Fruit fly (Drosophila melanogaster) whole organism, embryonic: ENCODE data around the gene CG14567.

Source experiments
- Asciz ChIP-seq: fragments of 200-800 bp; sonication (Bioruptor generic); optimal IDR thresholded peaks from 2 replicates; lab custom pipeline; 2017; ENCODE audit warnings: missing biosample characterization, mild to moderate bottlenecking, missing genetic modification characterization, missing genetic modification reagents
- B-H1 ChIP-seq: fragments of 200-800 bp; sonication (Bioruptor generic); IDR thresholded peaks from 3 replicates; pipeline ENCODE4 v1.3.6; 2022; ENCODE audit warnings: missing biosample characterization, missing genetic modification characterization
- Bdp1 ChIP-seq: fragments of 200-800 bp; sonication (Bioruptor generic); optimal IDR thresholded peaks from 3 replicates; lab custom pipeline; 2016; ENCODE audit warnings: missing biosample characterization, missing genetic modification characterization
- BtbVII ChIP-seq: fragments of 200-800 bp; sonication (Bioruptor generic); optimal IDR thresholded peaks from 3 replicates; lab custom pipeline; 2017; ENCODE audit warnings: missing biosample characterization, mild to moderate bottlenecking, missing genetic modification characterization
- CG10209 ChIP-seq: fragments of 200-800 bp; sonication (Bioruptor generic); optimal IDR thresholded peaks from 3 replicates; lab custom pipeline; 2017; ENCODE audit warnings: missing biosample characterization, mild to moderate bottlenecking, missing genetic modification characterization, missing genetic modification reagents
- CG1024 ChIP-seq: fragments of 200-800 bp; sonication (Bioruptor generic); IDR thresholded peaks from 2 replicates; pipeline ENCODE4 v1.3.6; 2022; ENCODE audit warnings: missing biosample characterization, missing genetic modification characterization
- CG10462 ChIP-seq: fragments of 200-800 bp; sonication (Bioruptor generic); optimal IDR thresholded peaks from 2 replicates; lab custom pipeline; 2016; ENCODE audit warnings: missing biosample characterization, missing genetic modification characterization
- CG11085 ChIP-seq: fragments of 200-800 bp; sonication (Bioruptor generic); IDR thresholded peaks from 2 replicates; pipeline ENCODE4 v1.3.6; 2022; ENCODE audit warnings: missing biosample characterization, missing genetic modification characterization
- CG1233 ChIP-seq: fragments of 200-800 bp; sonication (Bioruptor generic); optimal IDR thresholded peaks from 4 replicates; lab custom pipeline; 2018; ENCODE audit warnings: missing biosample characterization, mild to moderate bottlenecking, missing genetic modification characterization
- CG12744 ChIP-seq: fragments of 200-800 bp; sonication (Bioruptor generic); optimal IDR thresholded peaks from 2 replicates; lab custom pipeline; 2016; ENCODE audit warnings: missing biosample characterization, missing genetic modification characterization
- CG14710 ChIP-seq: fragments of 200-800 bp; sonication (Bioruptor generic); optimal IDR thresholded peaks from 3 replicates; lab custom pipeline; 2019; ENCODE audit warnings: missing biosample characterization, mild to moderate bottlenecking, missing genetic modification characterization, moderate library complexity
- CG2116 ChIP-seq: fragments of 200-800 bp; sonication (Bioruptor generic); optimal IDR thresholded peaks from 3 replicates; lab custom pipeline; 2018; ENCODE audit warnings: missing biosample characterization, mild to moderate bottlenecking, missing genetic modification characterization
- CG2202 ChIP-seq: fragments of 200-800 bp; sonication (Bioruptor generic); optimal IDR thresholded peaks from 2 replicates; lab custom pipeline; 2018; ENCODE audit warnings: missing biosample characterization, mild to moderate bottlenecking, missing genetic modification characterization
- CG31365 ChIP-seq: fragments of 200-800 bp; sonication (Bioruptor generic); optimal IDR thresholded peaks from 2 replicates; lab custom pipeline; 2018; ENCODE audit warnings: missing biosample characterization, mild to moderate bottlenecking, missing genetic modification characterization
- CG4854 ChIP-seq: fragments of 200-800 bp; sonication (Bioruptor generic); optimal IDR thresholded peaks from 2 replicates; lab custom pipeline; 2016; ENCODE audit warnings: missing biosample characterization, missing genetic modification characterization, inconsistent platforms
- CG7786 ChIP-seq: fragments of 200-800 bp; sonication (Bioruptor generic); optimal IDR thresholded peaks from 2 replicates; lab custom pipeline; 2016; ENCODE audit warnings: missing biosample characterization, missing genetic modification characterization
- CG7839 ChIP-seq: fragments of 200-800 bp; sonication (Bioruptor generic); optimal IDR thresholded peaks from 3 replicates; lab custom pipeline; 2018; ENCODE audit warnings: missing biosample characterization, mild to moderate bottlenecking, missing genetic modification characterization, moderate library complexity
- CG8281 ChIP-seq: fragments of 200-800 bp; sonication (Bioruptor generic); optimal IDR thresholded peaks from 2 replicates; lab custom pipeline; 2018; ENCODE audit warnings: missing biosample characterization, mild to moderate bottlenecking, missing genetic modification characterization, moderate library complexity
- CG8359 ChIP-seq: fragments of 200-800 bp; sonication (Bioruptor generic); optimal IDR thresholded peaks from 2 replicates; lab custom pipeline; 2017; ENCODE audit warnings: missing biosample characterization, mild to moderate bottlenecking, missing genetic modification characterization, borderline replicate concordance
- CG8765 ChIP-seq: fragments of 200-800 bp; sonication (Bioruptor generic); IDR thresholded peaks from 2 replicates; pipeline ENCODE4 v1.3.6; 2022; ENCODE audit warnings: missing biosample characterization, missing genetic modification characterization
- CG9215 ChIP-seq: fragments of 200-800 bp; sonication (Bioruptor generic); IDR thresholded peaks from 2 replicates; pipeline ENCODE4 v1.3.6; 2022; ENCODE audit warnings: missing biosample characterization, missing genetic modification characterization
- CG9727 ChIP-seq: fragments of 200-800 bp; sonication (Bioruptor generic); optimal IDR thresholded peaks from 3 replicates; lab custom pipeline; 2017; ENCODE audit warnings: missing biosample characterization, mild to moderate bottlenecking, missing genetic modification characterization
- CG9932 ChIP-seq: fragments of 200-800 bp; sonication (Bioruptor generic); IDR thresholded peaks from 2 replicates; pipeline ENCODE4 v1.3.6; 2022; ENCODE audit warnings: missing biosample characterization, missing genetic modification characterization
- CoRest ChIP-seq: fragments of 200-800 bp; sonication (Bioruptor generic); optimal IDR thresholded peaks from 3 replicates; lab custom pipeline; 2018; ENCODE audit warnings: missing biosample characterization, mild to moderate bottlenecking, missing genetic modification characterization, moderate library complexity
- D ChIP-seq, 2 experiments: fragments of 200-800 bp in 1 of 2; fragments of >200 bp in 1 of 2; sonication (Bioruptor generic) in 1 of 2; optimal IDR thresholded peaks; 2 replicates in 1 of 2; 3 replicates in 1 of 2; lab custom pipeline; 2017; ENCODE audit warnings: mild to moderate bottlenecking in 1 of 2, missing biosample characterization in 1 of 2, missing genetic modification characterization in 1 of 2, missing genetic modification reagents in 1 of 2
- Dad ChIP-seq: fragments of 200-800 bp; sonication (Bioruptor generic); optimal IDR thresholded peaks from 3 replicates; lab custom pipeline; 2016; ENCODE audit warnings: missing biosample characterization, missing genetic modification characterization
- HLH54F ChIP-seq: fragments of 200-800 bp; sonication (Bioruptor generic); optimal IDR thresholded peaks from 3 replicates; lab custom pipeline; 2016; ENCODE audit warnings: missing biosample characterization, missing genetic modification characterization
- Hr39 ChIP-seq: fragments of >200 bp; optimal IDR thresholded peaks from 2 replicates; lab custom pipeline; 2017
- Med ChIP-seq: fragments of 200-800 bp; sonication (Bioruptor generic); peaks from one replicate; lab custom pipeline; 2016; ENCODE audit warnings: missing biosample characterization, missing genetic modification characterization, mild to moderate bottlenecking, inconsistent platforms, moderate library complexity
- Myb ChIP-seq: fragments of 200-800 bp; sonication (Bioruptor generic); optimal IDR thresholded peaks from 2 replicates; lab custom pipeline; 2016; ENCODE audit warnings: missing biosample characterization, missing genetic modification characterization
- Spps ChIP-seq: fragments of 200-800 bp; sonication (Bioruptor generic); optimal IDR thresholded peaks from 2 replicates; lab custom pipeline; 2018; ENCODE audit warnings: missing biosample characterization, mild to moderate bottlenecking, missing genetic modification characterization
- Taf1 ChIP-seq: fragments of 200-800 bp; sonication (Bioruptor generic); IDR thresholded peaks from 2 replicates; pipeline ENCODE4 v1.3.6; 2022; ENCODE audit warnings: missing biosample characterization, missing genetic modification characterization
- Xbp1 ChIP-seq: fragments of 200-800 bp; sonication (Bioruptor generic); optimal IDR thresholded peaks from 3 replicates; lab custom pipeline; 2016; ENCODE audit warnings: missing biosample characterization, mild to moderate bottlenecking, missing genetic modification characterization
- chif ChIP-seq, 2 experiments: fragments of 200-800 bp; sonication (Bioruptor generic); optimal IDR thresholded peaks; 3 replicates each; lab custom pipeline; 2016; ENCODE audit warnings: missing biosample characterization in 2 of 2, missing genetic modification characterization in 2 of 2
- crc ChIP-seq: fragments of 200-800 bp; sonication (Bioruptor generic); optimal IDR thresholded peaks from 2 replicates; lab custom pipeline; 2016; ENCODE audit warnings: missing biosample characterization, missing genetic modification characterization
- en ChIP-seq: fragments of 200-800 bp; sonication (Bioruptor generic); optimal IDR thresholded peaks from 2 replicates; lab custom pipeline; 2016; ENCODE audit warnings: missing biosample characterization, missing genetic modification characterization
- eve ChIP-seq, 2 experiments: fragments of >200 bp; optimal IDR thresholded peaks; 2 replicates each; lab custom pipeline; 2017; ENCODE audit warnings: missing biosample characterization in 2 of 2, missing genetic modification characterization in 2 of 2
- jigr1 ChIP-seq: fragments of 200-800 bp; sonication (Bioruptor generic); IDR thresholded peaks from 3 replicates; pipeline ENCODE4 v1.3.6; 2022; ENCODE audit warnings: missing biosample characterization, missing genetic modification characterization
- knrl ChIP-seq: fragments of 200-800 bp; sonication (Bioruptor generic); IDR thresholded peaks from 3 replicates; pipeline ENCODE4 v1.3.6; 2022; ENCODE audit warnings: missing biosample characterization, missing genetic modification characterization; ENCODE audit not compliant: partially characterized antibody
- lov ChIP-seq, 2 experiments: fragments of 200-800 bp in 1 of 2; fragments of >200 bp in 1 of 2; sonication (Bioruptor generic) in 1 of 2; IDR thresholded peaks in 1 of 2; optimal IDR thresholded peaks in 1 of 2; 2 replicates in 1 of 2; 3 replicates in 1 of 2; pipeline versions ENCODE4 v1.3.6 to Lab custom; 2017 to 2022; ENCODE audit warnings: missing biosample characterization in 1 of 2, missing genetic modification characterization in 1 of 2
- nerfin-1 ChIP-seq: fragments of 200-800 bp; sonication (Bioruptor generic); optimal IDR thresholded peaks from 3 replicates; lab custom pipeline; 2019; ENCODE audit warnings: missing biosample characterization, mild to moderate bottlenecking, missing genetic modification characterization, moderate library complexity
- nom ChIP-seq: fragments of 200-800 bp; sonication (Bioruptor generic); optimal IDR thresholded peaks from 2 replicates; lab custom pipeline; 2017; ENCODE audit warnings: missing biosample characterization, missing genetic modification characterization, mild to moderate bottlenecking, moderate library complexity, missing genetic modification reagents
- phol ChIP-seq: fragments of 200-800 bp; sonication (Bioruptor generic); optimal IDR thresholded peaks from 3 replicates; lab custom pipeline; 2018; ENCODE audit warnings: missing biosample characterization, mild to moderate bottlenecking, missing genetic modification characterization, moderate library complexity
- sens ChIP-seq: fragments of 200-800 bp; sonication (Bioruptor generic); peaks from one replicate; lab custom pipeline; 2016; ENCODE audit warnings: missing biosample characterization, missing genetic modification characterization
- seq ChIP-seq: fragments of 200-800 bp; sonication (Bioruptor generic); IDR thresholded peaks from 2 replicates; pipeline ENCODE4 v1.3.6; 2022; ENCODE audit warnings: missing biosample characterization, missing genetic modification characterization
- sisA ChIP-seq: fragments of 200-800 bp; sonication (Bioruptor generic); IDR thresholded peaks from 2 replicates; pipeline ENCODE4 v1.3.6; 2022; ENCODE audit warnings: missing biosample characterization, missing genetic modification characterization
- slou ChIP-seq: fragments of 200-800 bp; sonication (Bioruptor generic); optimal IDR thresholded peaks from 3 replicates; lab custom pipeline; 2016; ENCODE audit warnings: missing biosample characterization, missing genetic modification characterization
- sob ChIP-seq: fragments of 200-800 bp; sonication (Bioruptor generic); IDR thresholded peaks from 2 replicates; pipeline ENCODE4 v1.3.6; 2022; ENCODE audit warnings: missing biosample characterization, missing genetic modification characterization
- sug ChIP-seq: fragments of 200-800 bp; optimal IDR thresholded peaks from 2 replicates; lab custom pipeline; 2019; ENCODE audit warnings: missing biosample characterization, mild to moderate bottlenecking, missing genetic modification characterization, moderate library complexity
- z ChIP-seq: fragments of 200-800 bp; sonication (Bioruptor generic); IDR thresholded peaks from 3 replicates; pipeline ENCODE4 v1.3.6; 2022; ENCODE audit warnings: missing biosample characterization, missing genetic modification characterization

Gene CG14567

dm6 chr3L:21728616-21729047 lies 9.6 kb downstream of the CG14567 start, which contains the start of the genes CG11247 and Polr2H (continued):
- TF ChIP-seq CG14710 (tag; lab: Kevin White, UChicago): peak; percentile 97
- TF ChIP-seq CG2116 (GFP tag; lab: Kevin White, UChicago): peak; percentile 83
- peak; percentile 83 for TF ChIP-seq CG10462 (GFP tag; lab: Kevin White, UChicago)
- peak; percentile 97 for TF ChIP-seq sisA (GFP tag; lab: Robert Waterston, UW)
- peak; percentile 87 for TF ChIP-seq Bdp1 (GFP tag; lab: Kevin White, UChicago)
- TF ChIP-seq CG8359: peak; percentile 57
- TF ChIP-seq CG4854 (GFP tag; lab: Kevin White, UChicago): peak; percentile 83
- peak; percentile 86 for TF ChIP-seq B-H1
- peak; percentile 94 for TF ChIP-seq sob
- peak; percentile 98 for TF ChIP-seq sens (GFP tag; lab: Kevin White, UChicago)
- peak; percentile 97 for TF ChIP-seq CG9932 (GFP tag; lab: Robert Waterston, UW)
- TF ChIP-seq phol: peak; percentile 94
- TF ChIP-seq Med (GFP tag; lab: Kevin White, UChicago): peak; percentile 99
- peak; percentile 17 for TF ChIP-seq BtbVII
- TF ChIP-seq chif (GFP tag; optimal IDR thresholded peaks at IDR 0.05; lab: Kevin White, UChicago): peak; percentile 92 to 96
- TF ChIP-seq jigr1: peak; percentile 87
- TF ChIP-seq Asciz: no peak
- TF ChIP-seq CG2202 (tag; lab: Kevin White, UChicago): peak; percentile 53
- TF ChIP-seq CoRest: peak; percentile 93
- TF ChIP-seq CG12744: peak; percentile 80
- TF ChIP-seq CG9215 (GFP tag; lab: Robert Waterston, UW): peak; percentile 95
- TF ChIP-seq CG7786 (GFP tag; lab: Kevin White, UChicago): peak; percentile 95
- TF ChIP-seq en (GFP tag; lab: Kevin White, UChicago): peak; percentile 80
- peak; percentile 89 for TF ChIP-seq CG7839 (tag; lab: Kevin White, UChicago)
- peak; percentile 83 for TF ChIP-seq Myb
- peak; percentile 97 for TF ChIP-seq Xbp1 (GFP tag; lab: Kevin White, UChicago)
- no peak for TF ChIP-seq lov (optimal IDR thresholded peaks at IDR 0.05; lab: Kevin White, UChicago)
- TF ChIP-seq lov (GFP tag; IDR thresholded peaks at IDR 0.05; lab: Robert Waterston, UW): peak; percentile 81; the same call in 2 of the 3 replicates
- no peak for TF ChIP-seq Hr39 (lab: Kevin White, UChicago)
- TF ChIP-seq CG9727 (GFP tag; lab: Kevin White, UChicago): peak; percentile 83
- TF ChIP-seq slou (GFP tag; lab: Kevin White, UChicago): peak; percentile 85
- peak; percentile 79 for TF ChIP-seq Taf1
- no peak for TF ChIP-seq D (optimal IDR thresholded peaks at IDR 0.05; lab: Kevin White, UChicago)
- TF ChIP-seq D (GFP tag; optimal IDR thresholded peaks at IDR 0.05; lab: Kevin White, UChicago): peak; percentile 77
- TF ChIP-seq knrl (GFP tag; lab: Robert Waterston, UW): peak; percentile 90
- peak in 1 of 2 experiments; percentile 77 for TF ChIP-seq eve (GFP tag; optimal IDR thresholded peaks at IDR 0.05; lab: Kevin White, UChicago)
- peak; percentile 85 for TF ChIP-seq seq (GFP tag; lab: Robert Waterston, UW)
- TF ChIP-seq CG8281 (tag; lab: Kevin White, UChicago): peak; percentile 44
- TF ChIP-seq CG10209 (GFP tag; lab: Kevin White, UChicago): peak; percentile 86
- TF ChIP-seq Spps (tag; lab: Kevin White, UChicago): peak; percentile 64
- TF ChIP-seq HLH54F: peak; percentile 97
- no peak for TF ChIP-seq CG31365 (tag; lab: Kevin White, UChicago)
- TF ChIP-seq crc (GFP tag; lab: Kevin White, UChicago): peak; percentile 84
- TF ChIP-seq z: 0 out of 3 replicates have a peak, but pooled peaks have one; percentile 34
- TF ChIP-seq sug: peak; percentile 88
- TF ChIP-seq CG1024 (GFP tag; lab: Robert Waterston, UW): peak; percentile 82
- peak; percentile 78 for TF ChIP-seq nerfin-1
- TF ChIP-seq nom (GFP tag; lab: Kevin White, UChicago): no peak
- TF ChIP-seq CG8765 (GFP tag; lab: Robert Waterston, UW): peak; percentile 89
- peak; percentile 94 for TF ChIP-seq Dad (GFP tag; lab: Kevin White, UChicago)
- peak; percentile 79 for TF ChIP-seq CG1233 (GFP tag; lab: Kevin White, UChicago)
- TF ChIP-seq CG11085 (GFP tag; lab: Robert Waterston, UW): peak; percentile 91
